Fruit fly (Drosophila melanogaster) whole organism, wandering third instar larva: Measurements from ENCODE around the gene meigo.

Source experiments
- CG9705 ChIP-seq: fragments of 200-800 bp; sonication (Bioruptor generic); optimal IDR thresholded peaks from 2 replicates; lab custom pipeline; 2018; ENCODE audit warnings: missing biosample characterization, mild to moderate bottlenecking, missing genetic modification characterization
- Dfd ChIP-seq: fragments of >200 bp; optimal IDR thresholded peaks from 2 replicates; lab custom pipeline; 2017; ENCODE audit warnings: missing biosample characterization, missing genetic modification characterization
- Hr78 ChIP-seq: fragments of >200 bp; optimal IDR thresholded peaks from 2 replicates; lab custom pipeline; 2017; ENCODE audit warnings: missing biosample characterization, missing genetic modification characterization
- brk ChIP-seq: fragments of 200-800 bp; sonication (Bioruptor generic); optimal IDR thresholded peaks from 2 replicates; lab custom pipeline; 2016; ENCODE audit warnings: missing biosample characterization, mild to moderate bottlenecking, missing genetic modification characterization
- dsf ChIP-seq: sonication (Bioruptor generic); optimal IDR thresholded peaks from 2 replicates; lab custom pipeline; 2016; ENCODE audit warnings: missing biosample characterization, missing genetic modification characterization, borderline replicate concordance
- ey ChIP-seq: fragments of 200-800 bp; sonication (Bioruptor generic); optimal IDR thresholded peaks from 2 replicates; lab custom pipeline; 2016; ENCODE audit warnings: missing biosample characterization, missing genetic modification characterization
- h ChIP-seq: fragments of 200-800 bp; sonication (Bioruptor generic); optimal IDR thresholded peaks from 3 replicates; lab custom pipeline; 2016; ENCODE audit warnings: missing biosample characterization, mild to moderate bottlenecking, missing genetic modification characterization
- lola ChIP-seq: fragments of >200 bp; optimal IDR thresholded peaks from 2 replicates; lab custom pipeline; 2017; ENCODE audit warnings: missing biosample characterization, missing genetic modification characterization
- pan ChIP-seq: fragments of >200 bp; optimal IDR thresholded peaks from 2 replicates; lab custom pipeline; 2017
- psq ChIP-seq: fragments of 200-800 bp; sonication (Bioruptor generic); optimal IDR thresholded peaks from 3 replicates; lab custom pipeline; 2017; ENCODE audit warnings: missing biosample characterization, mild to moderate bottlenecking, missing genetic modification characterization, moderate library complexity
- rgr ChIP-seq: fragments of 200-800 bp; sonication (Bioruptor generic); optimal IDR thresholded peaks from 3 replicates; lab custom pipeline; 2016; ENCODE audit warnings: missing biosample characterization, mild to moderate bottlenecking, missing genetic modification characterization
- tai ChIP-seq: sonication (Bioruptor generic); optimal IDR thresholded peaks from 2 replicates; lab custom pipeline; 2016; ENCODE audit warnings: missing biosample characterization, missing genetic modification characterization
- usp ChIP-seq: fragments of >200 bp; optimal IDR thresholded peaks from 2 replicates; lab custom pipeline; 2017; ENCODE audit warnings: missing biosample characterization, missing genetic modification characterization

dm6 chr3R:21180391-21180796 is 42.3 kb downstream of the meigo start:
- TF ChIP-seq Dfd, result no peak
- no peak for TF ChIP-seq pan (lab: Kevin White, UChicago)
- no peak for TF ChIP-seq dsf (GFP tag; lab: Kevin White, UChicago)
- no peak for TF ChIP-seq lola
- TF ChIP-seq CG9705 (GFP tag; lab: Kevin White, UChicago), result no peak
- TF ChIP-seq usp, result no peak
- peak; percentile 13 for TF ChIP-seq rgr
- TF ChIP-seq ey, result peak; percentile 29
- TF ChIP-seq psq, result peak; percentile 41
- no peak for TF ChIP-seq Hr78 (GFP tag; lab: Kevin White, UChicago)
- no peak for TF ChIP-seq tai
- TF ChIP-seq h (GFP tag; lab: Kevin White, UChicago), result peak; percentile 58
- TF ChIP-seq brk (GFP tag; lab: Kevin White, UChicago), result no peak
